Worm (Caenorhabditis elegans): Measurements from ENCODE around the gene F37A8.5.

The F37A8.5 gene

ce11 chrIII:3966143-3966542, 9.7 kb downstream of the F37A8.5 start:
- TF ChIP-seq unc-86 (tag; optimal IDR thresholded peaks at IDR 0.05) (no peak), pag-3 (tag; optimal IDR thresholded peaks at IDR 0.05; ENCODE audit: borderline replicate concordance) (no peak), pha-4 (tag; optimal IDR thresholded peaks at IDR 0.05) (no peak), C38D4.7 (GFP tag; optimal IDR thresholded peaks at IDR 0.05) (no peak), Y22D7AL.16 (tag; optimal IDR thresholded peaks at IDR 0.05) (no peak), sox-4 (tag; optimal IDR thresholded peaks at IDR 0.05) (no peak), odd-2 (tag; optimal IDR thresholded peaks at IDR 0.05) (no peak), tbx-7 (tag; optimal IDR thresholded peaks at IDR 0.05) (no peak), gmeb-2 (tag; optimal IDR thresholded peaks at IDR 0.05) (no peak), ceh-19 (GFP tag; optimal IDR thresholded peaks at IDR 0.05) (no peak)

ce11 chrIII:3969133-3969532, 12.7 kb downstream of the F37A8.5 start:
- TF ChIP-seq sdc-2 (tag; optimal IDR thresholded peaks at IDR 0.05) (no peak), dmd-4 (tag; optimal IDR thresholded peaks at IDR 0.05; ENCODE audit: borderline replicate concordance) (no peak), ceh-45 (GFP tag; IDR thresholded peaks at IDR 0.05) (no peak), pha-4 (tag; optimal IDR thresholded peaks at IDR 0.05) (no peak), ama-1 (optimal IDR thresholded peaks at IDR 0.05) (no peak), ceh-22 (tag; optimal IDR thresholded peaks at IDR 0.05) (no peak), ceh-24 (tag; optimal IDR thresholded peaks at IDR 0.05) (no peak), syd-9 (tag; optimal IDR thresholded peaks at IDR 0.05) (no peak), pqm-1 (tag; optimal IDR thresholded peaks at IDR 0.05) (no peak), pros-1 (tag; optimal IDR thresholded peaks at IDR 0.05) (no peak), ceh-19 (GFP tag; optimal IDR thresholded peaks at IDR 0.05) (no peak), dve-1 (tag; optimal IDR thresholded peaks at IDR 0.05) (no peak), eyg-1 (tag; optimal IDR thresholded peaks at IDR 0.05) (no peak), pat-9 (tag; optimal IDR thresholded peaks at IDR 0.05) (no peak), mec-3 (tag; optimal IDR thresholded peaks at IDR 0.05; ENCODE audit: borderline replicate concordance) (no peak), hlh-6 (tag; optimal IDR thresholded peaks at IDR 0.05) (no peak), nfya-1 (tag; optimal IDR thresholded peaks at IDR 0.05) (no peak), unc-55 (GFP tag; optimal IDR thresholded peaks at IDR 0.05) (no peak), pax-1 (tag; optimal IDR thresholded peaks at IDR 0.05) (no peak), ceh-2 (tag; optimal IDR thresholded peaks at IDR 0.05) (no peak)

- no peak for TF ChIP-seq pha-2 (tag; optimal IDR thresholded peaks at IDR 0.05)
- TF ChIP-seq pag-3 (tag; optimal IDR thresholded peaks at IDR 0.05; ENCODE audit: borderline replicate concordance), result no peak
- no peak for TF ChIP-seq ceh-19 (GFP tag; optimal IDR thresholded peaks at IDR 0.05)
- peak; percentile 89 for TF ChIP-seq unc-42 (tag; optimal IDR thresholded peaks at IDR 0.05)
These were observed 14.0 kb downstream of the F37A8.5 start for ce11 chrIII:3970395-3970794.

- TF ChIP-seq ceh-6 (GFP tag; optimal IDR thresholded peaks at IDR 0.05) (no peak), sdc-2 (tag; optimal IDR thresholded peaks at IDR 0.05) (no peak), K09A11.1 (tag; optimal IDR thresholded peaks at IDR 0.05; ENCODE audit: insufficient read depth) (no peak), pha-4 (tag; optimal IDR thresholded peaks at IDR 0.05) (no peak), pat-9 (tag; optimal IDR thresholded peaks at IDR 0.05) (no peak), pros-1 (tag; optimal IDR thresholded peaks at IDR 0.05) (no peak), pqm-1 (tag; optimal IDR thresholded peaks at IDR 0.05) (no peak), nfya-1 (tag; optimal IDR thresholded peaks at IDR 0.05) (no peak), fkh-10 (GFP tag; optimal IDR thresholded peaks at IDR 0.05) (no peak), ceh-2 (tag; optimal IDR thresholded peaks at IDR 0.05) (no peak), syd-9 (tag; optimal IDR thresholded peaks at IDR 0.05) (no peak), hlh-8 (tag; optimal IDR thresholded peaks at IDR 0.05) (no peak), dve-1 (tag; optimal IDR thresholded peaks at IDR 0.05) (no peak), ceh-45 (GFP tag; IDR thresholded peaks at IDR 0.05) (no peak), unc-86 (tag; optimal IDR thresholded peaks at IDR 0.05) (no peak), ref-2 (tag; optimal IDR thresholded peaks at IDR 0.05) (no peak)
These were observed 16.3 kb downstream of the F37A8.5 start, which contains the start of gene R10E9.4 for ce11 chrIII:3972687-3973086. R10E9.4 (minus strand) TSS chrIII:3972787.
